Worm (Caenorhabditis elegans) whole organism, L4 larva: ENCODE measurements around the gene wrt-5.

Source experiments
- fkh-10 ChIP-seq: fragments of 150-350 bp; optimal IDR thresholded peaks from 2 replicates; lab custom pipeline; 2014; ENCODE audit warnings: missing biosample characterization, missing genetic modification reagents, missing genetic modification characterization
- tra-1 ChIP-seq: fragments of 200-800 bp; sonication (Bioruptor generic); IDR thresholded peaks from 2 replicates; pipeline ENCODE4 v1.3.6; 2022; ENCODE audit warnings: missing genetic modification reagents, missing genetic modification characterization, missing compliant biosample characterization

DNA sequence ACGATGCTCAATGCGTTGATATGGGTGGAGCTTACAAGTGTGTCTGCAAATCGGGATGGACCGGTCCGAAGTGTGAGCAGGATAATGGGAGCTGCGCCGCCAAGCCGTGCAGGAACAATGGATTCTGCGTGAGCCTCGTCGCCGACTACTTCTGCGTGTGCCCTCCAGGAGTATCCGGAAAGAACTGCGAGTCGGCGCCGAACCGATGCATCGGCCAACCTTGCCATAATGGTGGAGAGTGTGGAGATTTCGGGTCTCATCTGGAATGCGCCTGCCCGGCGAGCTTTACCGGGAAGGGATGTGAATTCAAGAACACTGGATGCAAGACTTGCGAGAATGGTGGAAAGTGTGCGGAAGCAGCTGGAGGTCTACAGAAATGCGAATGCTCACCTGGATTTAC lies 41.5 kb downstream of the wrt-5 start:
- no peak for TF ChIP-seq tra-1 (GFP tag; lab: Robert Waterston, UW)
- TF ChIP-seq fkh-10 (GFP tag; lab: Kevin White, UChicago), result no peak
